Fruit fly (Drosophila melanogaster): ENCODE results near the gene OXA1L.

The OXA1L gene

DNA sequence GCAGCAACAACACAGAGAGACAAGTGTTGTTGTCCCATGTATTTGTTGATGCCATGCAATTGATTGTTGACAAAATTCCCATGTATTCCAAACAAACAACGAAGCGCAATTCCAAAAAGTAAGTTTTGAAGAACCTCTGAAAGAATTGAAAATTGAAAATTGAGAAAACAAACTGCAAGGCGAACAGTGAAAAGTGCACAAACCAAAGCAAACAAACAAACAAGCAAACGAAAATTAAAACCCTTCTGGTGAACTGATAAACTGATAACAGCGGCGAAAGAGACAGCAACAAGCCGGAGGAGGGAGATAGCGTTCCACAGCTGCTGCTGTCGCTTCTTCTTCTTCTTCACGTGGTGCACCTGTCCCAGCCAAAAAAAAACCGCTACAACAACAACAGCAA is 27.7 kb downstream of the OXA1L start (continued):
- TF ChIP-seq Myb (GFP tag; optimal IDR thresholded peaks at IDR 0.05) (no peak), CG17186 (GFP tag; optimal IDR thresholded peaks at IDR 0.05) (peak; percentile 21), ro (GFP tag; IDR thresholded peaks at IDR 0.05) (no peak), MESR4 (GFP tag; optimal IDR thresholded peaks at IDR 0.05) (no peak), Adf1 (GFP tag; IDR thresholded peaks at IDR 0.05) (no peak), ash1 (GFP tag; optimal IDR thresholded peaks at IDR 0.05) (no peak), CG17802 (tag; optimal IDR thresholded peaks at IDR 0.05) (no peak), CG1529 (GFP tag; optimal IDR thresholded peaks at IDR 0.05) (peak; percentile 48), CG2116 (GFP tag; optimal IDR thresholded peaks at IDR 0.05) (peak; percentile 15), Lpt (GFP tag; optimal IDR thresholded peaks at IDR 0.05) (no peak), E2f2 (GFP tag; IDR thresholded peaks at IDR 0.05) (no peak), YL-1 (GFP tag; optimal IDR thresholded peaks at IDR 0.05) (no peak), toy (GFP tag; IDR thresholded peaks at IDR 0.05) (no peak), eyg (GFP tag; optimal IDR thresholded peaks at IDR 0.05) (no peak), NfI (GFP tag; optimal IDR thresholded peaks at IDR 0.05) (no peak), CG14710 (tag; optimal IDR thresholded peaks at IDR 0.05) (peak; percentile 35), MBD-R2 (GFP tag; IDR thresholded peaks at IDR 0.05) (no peak), inv (GFP tag; IDR thresholded peaks at IDR 0.05; ENCODE audit: partially characterized antibody) (no peak), CG12071 (GFP tag; optimal IDR thresholded peaks at IDR 0.05) (no peak), corto (GFP tag; optimal IDR thresholded peaks at IDR 0.05) (no peak), Sin3A (optimal IDR thresholded peaks at IDR 0.05) (no peak), CG10147 (GFP tag; optimal IDR thresholded peaks at IDR 0.05) (no peak), onecut (GFP tag; IDR thresholded peaks at IDR 0.05) (no peak), ssp (GFP tag; IDR thresholded peaks at IDR 0.05) (no peak), btn (GFP tag; optimal IDR thresholded peaks at IDR 0.05) (no peak), vfl (GFP tag; optimal IDR thresholded peaks at IDR 0.05) (no peak), nom (GFP tag; optimal IDR thresholded peaks at IDR 0.05) (no peak), HmgZ (tag; optimal IDR thresholded peaks at IDR 0.05) (no peak), CG7271 (tag; optimal IDR thresholded peaks at IDR 0.05) (no peak), ftz-f1 (GFP tag; optimal IDR thresholded peaks at IDR 0.05) (no peak), peb (GFP tag; IDR thresholded peaks at IDR 0.05) (no peak), Usf (GFP tag; optimal IDR thresholded peaks at IDR 0.05) (no peak), fru (optimal IDR thresholded peaks at IDR 0.05) (no peak), slp2 (GFP tag; optimal IDR thresholded peaks at IDR 0.05) (no peak), zfh1 (GFP tag; IDR thresholded peaks at IDR 0.05) (0 out of 3 replicates have a peak, but pooled peaks have one; percentile 41), Ssrp (tag; optimal IDR thresholded peaks at IDR 0.05) (peak; percentile 5), CG4328 (GFP tag; optimal IDR thresholded peaks at IDR 0.05) (no peak), CG11398 (GFP tag; optimal IDR thresholded peaks at IDR 0.05) (peak; percentile 50), Fer2 (tag; optimal IDR thresholded peaks at IDR 0.05) (no peak), croc (GFP tag; conservative IDR thresholded peaks at IDR 0.05) (no peak), CG3281 (GFP tag; optimal IDR thresholded peaks at IDR 0.05) (no peak), CG16863 (GFP tag; optimal IDR thresholded peaks at IDR 0.05) (no peak), emc (GFP tag; optimal IDR thresholded peaks at IDR 0.05) (no peak), CG13894 (tag; optimal IDR thresholded peaks at IDR 0.05) (no peak), Opbp (GFP tag; IDR thresholded peaks at IDR 0.05; ENCODE audit: partially characterized antibody) (no peak), CG14014 (GFP tag; IDR thresholded peaks at IDR 0.05) (no peak), CG1832 (GFP tag; optimal IDR thresholded peaks at IDR 0.05) (peak; percentile 57)
